Worm (Caenorhabditis elegans): ENCODE results near the gene flp-17.

- TF ChIP-seq him-1 (tag; optimal IDR thresholded peaks at IDR 0.05) = no peak
- no peak for TF ChIP-seq dao-5 (tag; optimal IDR thresholded peaks at IDR 0.05)
Observed at ce11 chrIV:17223474-17223873, 31.8 kb upstream of the flp-17 start, which contains the start of gene Y116A8B.4.

All from whole organism, L4/young adult.